Worm (Caenorhabditis elegans) whole organism, early embryonic: Measurements from ENCODE around the gene T25D1.2.

Experiments used
- B0310.2 ChIP-seq: sonication (generic microtip); optimal IDR thresholded peaks from 2 replicates; lab custom pipeline; 2016; ENCODE audit warnings: mild to moderate bottlenecking, missing genetic modification characterization, missing compliant biosample characterization
- ama-1 ChIP-seq: fragments of 150-350 bp; optimal IDR thresholded peaks from 2 replicates; lab custom pipeline; 2014
- ceh-13 ChIP-seq: fragments of 200-800 bp; sonication (Bioruptor generic); optimal IDR thresholded peaks from 2 replicates; lab custom pipeline; 2018; ENCODE audit warnings: mild to moderate bottlenecking, missing genetic modification characterization, missing compliant biosample characterization
- ets-7 ChIP-seq: sonication (generic microtip); optimal IDR thresholded peaks from 2 replicates; lab custom pipeline; 2016; ENCODE audit warnings: missing genotype, missing genetic modification characterization, missing compliant biosample characterization
- hnd-1 ChIP-seq: sonication (generic microtip); optimal IDR thresholded peaks from 2 replicates; lab custom pipeline; 2016; ENCODE audit warnings: missing genetic modification characterization, missing compliant biosample characterization
- pes-1 ChIP-seq: fragments of 200-800 bp; sonication (Bioruptor generic); IDR thresholded peaks from 2 replicates; pipeline ENCODE4 v1.3.6; 2022; ENCODE audit warnings: missing genetic modification reagents, missing genetic modification characterization, missing compliant biosample characterization
- tra-4 ChIP-seq: sonication (generic microtip); optimal IDR thresholded peaks from 2 replicates; lab custom pipeline; 2017; ENCODE audit warnings: missing genetic modification characterization, missing compliant biosample characterization

DNA sequence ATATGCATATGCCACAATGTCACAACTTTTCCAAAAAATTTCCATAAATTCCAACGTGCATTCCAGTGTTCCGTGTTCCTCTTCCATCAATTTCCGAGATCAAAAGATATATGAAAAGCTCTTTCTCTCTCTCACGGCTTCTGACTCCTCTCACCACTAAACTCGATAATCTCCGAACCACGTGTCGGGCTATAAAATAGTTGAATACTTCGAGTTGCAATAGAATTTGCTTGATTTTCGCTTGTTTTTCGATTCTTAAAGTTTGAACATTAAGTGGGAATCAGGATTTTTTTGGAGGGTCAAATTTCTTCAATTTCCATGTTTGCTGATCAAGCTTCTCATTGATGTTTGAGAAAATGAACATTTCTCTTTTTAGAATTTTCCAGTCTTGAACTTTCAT, 30.0 kb upstream of the T25D1.2 start:
- TF ChIP-seq ama-1 (lab: Kevin White, UChicago) (no peak), hnd-1 (tag; lab: Kevin White, UChicago) (no peak), ets-7 (tag; lab: Kevin White, UChicago) (no peak), pes-1 (GFP tag; lab: Robert Waterston, UW) (no peak), B0310.2 (tag; lab: Kevin White, UChicago) (no peak), tra-4 (no peak), ceh-13 (GFP tag; lab: Kevin White, UChicago) (no peak)
